Fruit fly (Drosophila melanogaster) whole organism, embryonic: ENCODE data around the gene cv-c.

ENCODE experiments used
- CG10462 ChIP-seq: fragments of 200-800 bp; sonication (Bioruptor generic); optimal IDR thresholded peaks from 2 replicates; lab custom pipeline; 2016; ENCODE audit warnings: missing biosample characterization, missing genetic modification characterization
- CG12391 ChIP-seq: fragments of 200-800 bp; sonication (Bioruptor generic); optimal IDR thresholded peaks from 3 replicates; lab custom pipeline; 2018; ENCODE audit warnings: missing biosample characterization, mild to moderate bottlenecking, missing genetic modification characterization, moderate library complexity
- CG12744 ChIP-seq: fragments of 200-800 bp; sonication (Bioruptor generic); optimal IDR thresholded peaks from 2 replicates; lab custom pipeline; 2016; ENCODE audit warnings: missing biosample characterization, missing genetic modification characterization
- CG14860 ChIP-seq: fragments of 200-800 bp; sonication (Bioruptor generic); IDR thresholded peaks from 3 replicates; pipeline ENCODE4 v1.3.6; 2022; ENCODE audit warnings: missing biosample characterization, missing genetic modification characterization; ENCODE audit not compliant: partially characterized antibody
- CG15073 ChIP-seq: fragments of 200-800 bp; sonication (Bioruptor generic); optimal IDR thresholded peaks from 2 replicates; lab custom pipeline; 2016; ENCODE audit warnings: missing biosample characterization, missing genetic modification characterization
- CG15479 ChIP-seq: fragments of 200-800 bp; sonication (Bioruptor generic); optimal IDR thresholded peaks from 3 replicates; lab custom pipeline; 2019; ENCODE audit warnings: missing biosample characterization, mild to moderate bottlenecking, missing genetic modification characterization, moderate library complexity
- CG1647 ChIP-seq: fragments of 200-800 bp; sonication (Bioruptor generic); optimal IDR thresholded peaks from 3 replicates; lab custom pipeline; 2016; ENCODE audit warnings: missing biosample characterization, missing genetic modification characterization
- CG16813 ChIP-seq: fragments of 200-800 bp; sonication (Bioruptor generic); IDR thresholded peaks from 3 replicates; pipeline ENCODE4 v1.3.6; 2022; ENCODE audit warnings: missing biosample characterization, missing genetic modification characterization; ENCODE audit not compliant: partially characterized antibody
- CG16863 ChIP-seq: fragments of 200-800 bp; sonication (Bioruptor generic); optimal IDR thresholded peaks from 3 replicates; lab custom pipeline; 2016; ENCODE audit warnings: missing biosample characterization, missing genetic modification characterization
- CG17385 ChIP-seq: fragments of 200-800 bp; sonication (Bioruptor generic); optimal IDR thresholded peaks from 3 replicates; lab custom pipeline; 2018; ENCODE audit warnings: missing biosample characterization, mild to moderate bottlenecking, missing genetic modification characterization
- CG17829 ChIP-seq: fragments of 200-800 bp; optimal IDR thresholded peaks from 2 replicates; lab custom pipeline; 2019; ENCODE audit warnings: missing biosample characterization, mild to moderate bottlenecking, missing genetic modification characterization, moderate library complexity
- CG18011 ChIP-seq: fragments of 200-800 bp; sonication (Bioruptor generic); optimal IDR thresholded peaks from 2 replicates; lab custom pipeline; 2017; ENCODE audit warnings: missing biosample characterization, missing genetic modification characterization, mild to moderate bottlenecking, moderate library complexity, missing genotype
- CG18476 ChIP-seq: fragments of 200-800 bp; sonication (Bioruptor generic); optimal IDR thresholded peaks from 2 replicates; lab custom pipeline; 2016; ENCODE audit warnings: missing biosample characterization, mild to moderate bottlenecking, missing genetic modification characterization
- CG2678 ChIP-seq: fragments of 200-800 bp; sonication (Bioruptor generic); optimal IDR thresholded peaks from 3 replicates; lab custom pipeline; 2019; ENCODE audit warnings: missing biosample characterization, mild to moderate bottlenecking, missing genetic modification characterization, moderate library complexity
- CG33213 ChIP-seq: fragments of 200-800 bp; sonication (Bioruptor generic); optimal IDR thresholded peaks from 3 replicates; lab custom pipeline; 2016; ENCODE audit warnings: missing biosample characterization, missing genetic modification characterization
- CG3838 ChIP-seq: fragments of 200-800 bp; sonication (Bioruptor generic); optimal IDR thresholded peaks from 3 replicates; lab custom pipeline; 2016; ENCODE audit warnings: missing biosample characterization, missing genetic modification characterization
- CG3847 ChIP-seq: fragments of 200-800 bp; sonication (Bioruptor generic); IDR thresholded peaks from 2 replicates; pipeline ENCODE4 v1.3.6; 2022; ENCODE audit warnings: missing biosample characterization, missing genetic modification characterization
- CG42726 ChIP-seq: fragments of 200-800 bp; sonication (Bioruptor generic); IDR thresholded peaks from 2 replicates; pipeline ENCODE4 v1.3.6; 2022; ENCODE audit warnings: missing biosample characterization, missing genetic modification characterization; ENCODE audit not compliant: partially characterized antibody
- CG4360 ChIP-seq: fragments of 200-800 bp; sonication (Bioruptor generic); IDR thresholded peaks from 2 replicates; pipeline ENCODE4 v1.3.6; 2022; ENCODE audit warnings: missing biosample characterization, missing genetic modification characterization
- CG5245 ChIP-seq: fragments of 200-800 bp; sonication (Bioruptor generic); optimal IDR thresholded peaks from 3 replicates; lab custom pipeline; 2016; ENCODE audit warnings: missing biosample characterization, missing genetic modification characterization
- CG8281 ChIP-seq: fragments of 200-800 bp; sonication (Bioruptor generic); optimal IDR thresholded peaks from 2 replicates; lab custom pipeline; 2018; ENCODE audit warnings: missing biosample characterization, mild to moderate bottlenecking, missing genetic modification characterization, moderate library complexity
- Doc2 ChIP-seq: fragments of 200-800 bp; sonication (Bioruptor generic); IDR thresholded peaks from 2 replicates; pipeline ENCODE4 v1.3.6; 2022; ENCODE audit warnings: missing biosample characterization, missing genetic modification characterization
- ERR ChIP-seq: fragments of 200-800 bp; sonication (Bioruptor generic); optimal IDR thresholded peaks from 2 replicates; lab custom pipeline; 2016; ENCODE audit warnings: missing biosample characterization, missing genetic modification characterization
- GATAe ChIP-seq: fragments of 200-800 bp; sonication (Bioruptor generic); conservative IDR thresholded peaks from 2 replicates; pipeline ENCODE4 v1.3.6; 2022; ENCODE audit warnings: missing biosample characterization, missing genetic modification characterization
- HLHmδ ChIP-seq: fragments of 200-800 bp; sonication (Bioruptor generic); optimal IDR thresholded peaks from 2 replicates; lab custom pipeline; 2018; ENCODE audit warnings: missing biosample characterization, mild to moderate bottlenecking, missing genetic modification characterization, moderate library complexity
- MESR4 ChIP-seq: fragments of 200-800 bp; sonication (Bioruptor generic); optimal IDR thresholded peaks from 2 replicates; lab custom pipeline; 2018; ENCODE audit warnings: missing biosample characterization, mild to moderate bottlenecking, missing genetic modification characterization, moderate library complexity
- Med ChIP-seq: fragments of 200-800 bp; sonication (Bioruptor generic); peaks from one replicate; lab custom pipeline; 2016; ENCODE audit warnings: missing biosample characterization, missing genetic modification characterization, mild to moderate bottlenecking, inconsistent platforms, moderate library complexity
- Mes4 ChIP-seq: fragments of 200-800 bp; sonication (Bioruptor generic); optimal IDR thresholded peaks from 2 replicates; lab custom pipeline; 2016; ENCODE audit warnings: missing biosample characterization, missing genetic modification characterization
- NFAT ChIP-seq: fragments of 200-800 bp; sonication (Bioruptor generic); IDR thresholded peaks from 2 replicates; pipeline ENCODE4 v1.3.6; 2022; ENCODE audit warnings: missing biosample characterization, missing genetic modification characterization
- Six4 ChIP-seq: fragments of 200-800 bp; sonication (Bioruptor generic); optimal IDR thresholded peaks from 2 replicates; lab custom pipeline; 2016; ENCODE audit warnings: missing biosample characterization, missing genetic modification characterization
- Ssrp ChIP-seq: fragments of 200-800 bp; sonication (Bioruptor generic); optimal IDR thresholded peaks from 2 replicates; lab custom pipeline; 2018; ENCODE audit warnings: missing biosample characterization, mild to moderate bottlenecking, missing genetic modification characterization, moderate library complexity
- Vsx1 ChIP-seq: fragments of 200-800 bp; sonication (Bioruptor generic); optimal IDR thresholded peaks from 2 replicates; lab custom pipeline; 2017; ENCODE audit warnings: missing biosample characterization, mild to moderate bottlenecking, missing genetic modification characterization, missing genetic modification reagents
- al ChIP-seq: fragments of 200-800 bp; sonication (Bioruptor generic); IDR thresholded peaks from 2 replicates; pipeline ENCODE4 v1.3.6; 2022; ENCODE audit warnings: missing biosample characterization, missing genetic modification characterization
- az2 ChIP-seq: fragments of 200-800 bp; sonication (Bioruptor generic); optimal IDR thresholded peaks from 3 replicates; lab custom pipeline; 2016; ENCODE audit warnings: missing biosample characterization, missing genetic modification characterization
- chm ChIP-seq: fragments of 200-800 bp; sonication (Bioruptor generic); IDR thresholded peaks from 2 replicates; pipeline ENCODE4 v1.3.6; 2022; ENCODE audit warnings: missing biosample characterization, missing genetic modification characterization
- crol ChIP-seq: fragments of 200-800 bp; sonication (Bioruptor generic); IDR thresholded peaks from 2 replicates; pipeline ENCODE4 v1.3.6; 2022; ENCODE audit warnings: missing biosample characterization, missing genetic modification characterization
- dpn ChIP-seq, 2 experiments: fragments of 200-800 bp; sonication (Bioruptor generic); optimal IDR thresholded peaks; 3 replicates each; lab custom pipeline; 2016; ENCODE audit warnings: missing biosample characterization in 2 of 2, missing genetic modification characterization in 2 of 2
- ken ChIP-seq: fragments of 200-800 bp; sonication (Bioruptor generic); IDR thresholded peaks from 3 replicates; pipeline ENCODE4 v1.3.6; 2022; ENCODE audit warnings: missing biosample characterization, missing genetic modification characterization
- nmo ChIP-seq: fragments of 200-800 bp; sonication (Bioruptor generic); optimal IDR thresholded peaks from 2 replicates; lab custom pipeline; 2018; ENCODE audit warnings: missing biosample characterization, mild to moderate bottlenecking, missing genetic modification characterization, moderate library complexity
- peb ChIP-seq: fragments of 200-800 bp; sonication (Bioruptor generic); IDR thresholded peaks from 2 replicates; pipeline ENCODE4 v1.3.6; 2022; ENCODE audit warnings: missing biosample characterization, missing genetic modification characterization
- pfk ChIP-seq: fragments of 200-800 bp; sonication (Bioruptor generic); optimal IDR thresholded peaks from 2 replicates; lab custom pipeline; 2018; ENCODE audit warnings: missing biosample characterization, mild to moderate bottlenecking, missing genetic modification characterization, moderate library complexity
- prd ChIP-seq, 3 experiments: fragments of >200 bp in 2 of 3; fragments of 200-800 bp in 1 of 3; sonication (Bioruptor generic) in 1 of 3; optimal IDR thresholded peaks in 2 of 3; IDR thresholded peaks in 1 of 3; 2 replicates in 2 of 3; 3 replicates in 1 of 3; pipeline versions ENCODE4 v1.3.6 to Lab custom; 2017 to 2022; ENCODE audit warnings: missing biosample characterization in 1 of 3, missing genetic modification characterization in 1 of 3
- ranshi ChIP-seq: fragments of 200-800 bp; sonication (Bioruptor generic); IDR thresholded peaks from 2 replicates; pipeline ENCODE4 v1.3.6; 2022; ENCODE audit warnings: missing biosample characterization, missing genetic modification characterization
- sens-2 ChIP-seq: fragments of 200-800 bp; sonication (Bioruptor generic); IDR thresholded peaks from 2 replicates; pipeline ENCODE4 v1.3.6; 2022; ENCODE audit warnings: missing biosample characterization, missing genetic modification characterization
- sna ChIP-seq: fragments of 200-800 bp; sonication (Bioruptor generic); IDR thresholded peaks from 2 replicates; pipeline ENCODE4 v1.3.6; 2022; ENCODE audit warnings: missing biosample characterization, missing genetic modification characterization; ENCODE audit not compliant: partially characterized antibody
- sob ChIP-seq: fragments of 200-800 bp; sonication (Bioruptor generic); IDR thresholded peaks from 2 replicates; pipeline ENCODE4 v1.3.6; 2022; ENCODE audit warnings: missing biosample characterization, missing genetic modification characterization
- sqz ChIP-seq: fragments of 200-800 bp; sonication (Bioruptor generic); optimal IDR thresholded peaks from 3 replicates; lab custom pipeline; 2018; ENCODE audit warnings: missing biosample characterization, mild to moderate bottlenecking, missing genetic modification characterization
- sug ChIP-seq: fragments of 200-800 bp; optimal IDR thresholded peaks from 2 replicates; lab custom pipeline; 2019; ENCODE audit warnings: missing biosample characterization, mild to moderate bottlenecking, missing genetic modification characterization, moderate library complexity
- tin ChIP-seq: fragments of 200-800 bp; sonication (Bioruptor generic); optimal IDR thresholded peaks from 3 replicates; lab custom pipeline; 2016; ENCODE audit warnings: missing biosample characterization, missing genetic modification characterization

Gene cv-c

dm6 chr3R:14369481-14370198, 111.9 kb downstream of the cv-c start (continued):
- TF ChIP-seq CG3838 (GFP tag; lab: Kevin White, UChicago), result no peak
- no peak for TF ChIP-seq ranshi (GFP tag; lab: Robert Waterston, UW)
- TF ChIP-seq sug (tag; lab: Kevin White, UChicago), result no peak
- TF ChIP-seq CG16863 (GFP tag; lab: Kevin White, UChicago), result no peak
- TF ChIP-seq prd (optimal IDR thresholded peaks at IDR 0.05; lab: Kevin White, UChicago), result no peak
- TF ChIP-seq prd (GFP tag; IDR thresholded peaks at IDR 0.05; lab: Robert Waterston, UW), result no peak; the same call in 2 of the 3 replicates
- TF ChIP-seq CG10462, result no peak
- TF ChIP-seq Ssrp (tag; lab: Kevin White, UChicago), result no peak
- no peak for TF ChIP-seq NFAT (GFP tag; lab: Robert Waterston, UW)
- TF ChIP-seq sens-2 (GFP tag; lab: Robert Waterston, UW), result 0 out of 2 replicates have a peak, but pooled peaks have one; percentile 9
- TF ChIP-seq CG12391 (tag; lab: Kevin White, UChicago), result no peak
- no peak for TF ChIP-seq ERR (GFP tag; lab: Kevin White, UChicago)
- no peak for TF ChIP-seq CG33213 (GFP tag; lab: Kevin White, UChicago)
- no peak for TF ChIP-seq CG17829 (tag; lab: Kevin White, UChicago)
- TF ChIP-seq Mes4 (GFP tag; lab: Kevin White, UChicago), result no peak
- no peak for TF ChIP-seq CG18011
- no peak for TF ChIP-seq ken (GFP tag; lab: Robert Waterston, UW)
- TF ChIP-seq MESR4, result no peak
- no peak for TF ChIP-seq CG16813 (GFP tag; lab: Robert Waterston, UW)
- no peak for TF ChIP-seq HLHmδ (GFP tag; lab: Kevin White, UChicago)
- peak; percentile 68 for TF ChIP-seq chm
- TF ChIP-seq dpn (GFP tag; optimal IDR thresholded peaks at IDR 0.05; lab: Kevin White, UChicago), result no peak
- TF ChIP-seq Vsx1, result no peak
- TF ChIP-seq CG2678, result no peak
- TF ChIP-seq nmo (GFP tag; lab: Kevin White, UChicago), result no peak
- 0 out of 2 replicates have a peak, but pooled peaks have one; percentile 10 for TF ChIP-seq CG3847 (GFP tag; lab: Robert Waterston, UW)
- no peak for TF ChIP-seq pfk (GFP tag; lab: Kevin White, UChicago)
- no peak for TF ChIP-seq peb (GFP tag; lab: Robert Waterston, UW)
- TF ChIP-seq CG15073, result no peak
- no peak for TF ChIP-seq az2 (GFP tag; lab: Kevin White, UChicago)
- no peak for TF ChIP-seq CG15479 (GFP tag; lab: Kevin White, UChicago)
- peak; percentile 75 for TF ChIP-seq CG4360 (GFP tag; lab: Robert Waterston, UW)
- TF ChIP-seq CG5245 (GFP tag; lab: Kevin White, UChicago), result no peak
- no peak for TF ChIP-seq crol (GFP tag; lab: Robert Waterston, UW)
- TF ChIP-seq CG8281 (tag; lab: Kevin White, UChicago), result no peak
- TF ChIP-seq CG17385 (GFP tag; lab: Kevin White, UChicago), result no peak
- peak; percentile 59; the same call in 1 of the 2 replicates for TF ChIP-seq CG42726 (GFP tag; lab: Robert Waterston, UW)
- TF ChIP-seq Doc2 (GFP tag; lab: Robert Waterston, UW), result no peak
- peak; percentile 79 for TF ChIP-seq Med (GFP tag; lab: Kevin White, UChicago)
- no peak for TF ChIP-seq Six4 (GFP tag; lab: Kevin White, UChicago)
- no peak for TF ChIP-seq GATAe (GFP tag; lab: Robert Waterston, UW)
- TF ChIP-seq CG12744, result no peak
- 0 out of 2 replicates have a peak, but pooled peaks have one; percentile 42 for TF ChIP-seq sna
- no peak for TF ChIP-seq al (GFP tag; lab: Robert Waterston, UW)
- no peak for TF ChIP-seq sqz
- no peak; the same call in 1 of the 2 replicates for TF ChIP-seq sob (GFP tag; lab: Robert Waterston, UW)
- no peak for TF ChIP-seq CG1647
- TF ChIP-seq tin (GFP tag; lab: Kevin White, UChicago), result no peak
- TF ChIP-seq CG18476 (GFP tag; lab: Kevin White, UChicago), result peak; percentile 72
- TF ChIP-seq CG14860 (GFP tag; lab: Robert Waterston, UW), result no peak
